Fruit fly (Drosophila melanogaster) whole organism, larva: ENCODE results near the gene Ir67c.

Experiments
- noc ChIP-seq: fragments of 200-800 bp; sonication (Bioruptor generic); optimal IDR thresholded peaks from 3 replicates; lab custom pipeline; 2019; ENCODE audit warnings: missing biosample characterization, mild to moderate bottlenecking, missing genetic modification characterization, moderate library complexity

The Ir67c gene

dm6 chr3L:10384727-10385459 lies 49.0 kb downstream of the Ir67c start:
- no peak for TF ChIP-seq noc (tag; lab: Kevin White, UChicago)

- no peak for TF ChIP-seq noc (tag; lab: Kevin White, UChicago)
These were observed 51.0 kb downstream of the Ir67c start for dm6 chr3L:10382882-10383281.
